Worm (Caenorhabditis elegans) whole organism, early embryonic: ENCODE data around the gene R04B5.11.

Experiments used
- B0310.2 ChIP-seq: sonication (generic microtip); optimal IDR thresholded peaks from 2 replicates; lab custom pipeline; 2016; ENCODE audit warnings: mild to moderate bottlenecking, missing genetic modification characterization, missing compliant biosample characterization
- F13C5.2 ChIP-seq: sonication (generic microtip); optimal IDR thresholded peaks from 2 replicates; lab custom pipeline; 2017; ENCODE audit warnings: mild to moderate bottlenecking, missing genetic modification characterization, inconsistent platforms, missing compliant biosample characterization
- ama-1 ChIP-seq: fragments of 150-350 bp; optimal IDR thresholded peaks from 2 replicates; lab custom pipeline; 2014
- ets-7 ChIP-seq: sonication (generic microtip); optimal IDR thresholded peaks from 2 replicates; lab custom pipeline; 2016; ENCODE audit warnings: missing genotype, missing genetic modification characterization, missing compliant biosample characterization
- flt-1 ChIP-seq: fragments of 200-800 bp; sonication (Bioruptor generic); IDR thresholded peaks from 2 replicates; pipeline ENCODE4 v1.3.6; 2022; ENCODE audit warnings: missing genetic modification characterization, missing compliant biosample characterization
- hmbx-1 ChIP-seq: sonication (generic microtip); optimal IDR thresholded peaks from 2 replicates; lab custom pipeline; 2016; ENCODE audit warnings: mild to moderate bottlenecking, missing genetic modification characterization, missing compliant biosample characterization
- hmg-4 ChIP-seq: fragments of 200-800 bp; sonication (Bioruptor generic); optimal IDR thresholded peaks from 2 replicates; lab custom pipeline; 2018; ENCODE audit warnings: mild to moderate bottlenecking, missing genetic modification characterization, missing compliant biosample characterization
- hnd-1 ChIP-seq: sonication (generic microtip); optimal IDR thresholded peaks from 2 replicates; lab custom pipeline; 2016; ENCODE audit warnings: missing genetic modification characterization, missing compliant biosample characterization
- pes-1 ChIP-seq: fragments of 200-800 bp; sonication (Bioruptor generic); IDR thresholded peaks from 2 replicates; pipeline ENCODE4 v1.3.6; 2022; ENCODE audit warnings: missing genetic modification reagents, missing genetic modification characterization, missing compliant biosample characterization
- scrt-1 ChIP-seq: fragments of 200-800 bp; sonication (Bioruptor generic); IDR thresholded peaks from 2 replicates; pipeline ENCODE4 v1.3.6; 2022; ENCODE audit warnings: missing genetic modification characterization, missing compliant biosample characterization
- sea-1 ChIP-seq: fragments of 200-800 bp; sonication (Bioruptor generic); conservative IDR thresholded peaks from 2 replicates; pipeline ENCODE4 v1.3.6; 2022; ENCODE audit warnings: missing genetic modification characterization, missing compliant biosample characterization
- tbx-11 ChIP-seq: fragments of 200-800 bp; sonication (Bioruptor generic); IDR thresholded peaks from 2 replicates; pipeline ENCODE4 v1.3.6; 2022; ENCODE audit warnings: missing genetic modification characterization, missing compliant biosample characterization
- tbx-37 ChIP-seq: fragments of 200-800 bp; sonication (Bioruptor generic); conservative IDR thresholded peaks from 2 replicates; pipeline ENCODE4 v1.3.6; 2022; ENCODE audit warnings: missing genetic modification reagents, missing genetic modification characterization, missing compliant biosample characterization
- tra-4 ChIP-seq: sonication (generic microtip); optimal IDR thresholded peaks from 2 replicates; lab custom pipeline; 2017; ENCODE audit warnings: missing genetic modification characterization, missing compliant biosample characterization

DNA sequence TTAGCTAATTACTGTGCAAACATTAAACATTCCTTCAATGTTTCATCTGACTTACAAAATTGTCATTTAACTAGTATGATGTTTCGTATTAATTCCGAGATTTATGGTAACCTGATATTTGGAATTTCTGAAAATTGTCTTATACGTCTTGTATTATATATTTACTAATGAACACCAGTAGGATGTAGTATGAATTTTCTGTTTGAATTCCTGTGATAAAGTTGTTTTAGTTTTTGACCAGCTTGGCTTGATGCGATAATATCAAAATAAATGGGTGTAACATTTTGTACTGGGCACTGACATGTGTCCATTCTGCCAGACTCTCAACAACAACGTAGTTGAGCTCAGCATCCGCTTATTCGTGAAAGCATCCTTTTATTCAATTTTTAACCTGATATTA is 6.2 kb downstream of the R04B5.11 start, which contains the start of gene R04B5.6:
- no peak for TF ChIP-seq B0310.2 (tag; lab: Kevin White, UChicago)
- no peak for TF ChIP-seq ama-1
- TF ChIP-seq hmbx-1 (tag; lab: Kevin White, UChicago), result no peak
- no peak for TF ChIP-seq hnd-1
- no peak for TF ChIP-seq pes-1 (GFP tag; lab: Robert Waterston, UW)
- TF ChIP-seq F13C5.2 (tag; lab: Kevin White, UChicago), result no peak
- TF ChIP-seq flt-1 (GFP tag; lab: Robert Waterston, UW), result no peak
- TF ChIP-seq tra-4 (tag; lab: Kevin White, UChicago), result no peak
- TF ChIP-seq tbx-37 (GFP tag; lab: Robert Waterston, UW), result no peak
- TF ChIP-seq tbx-11, result no peak
- TF ChIP-seq sea-1 (GFP tag; lab: Robert Waterston, UW), result no peak
- no peak for TF ChIP-seq ets-7 (tag; lab: Kevin White, UChicago)
- TF ChIP-seq scrt-1 (GFP tag; lab: Robert Waterston, UW), result no peak
- TF ChIP-seq hmg-4 (GFP tag; lab: Kevin White, UChicago), result no peak
